Fruit fly (Drosophila melanogaster): Measurements from ENCODE around the gene Cpr67Fb.

dm6 chr3L:10853618-10854017, 40.4 kb upstream of the Cpr67Fb start:
- no peak for TF ChIP-seq Sox15 (GFP tag; optimal IDR thresholded peaks at IDR 0.05)
- TF ChIP-seq lz (GFP tag; optimal IDR thresholded peaks at IDR 0.05), result no peak
- TF ChIP-seq Eip75B (GFP tag; optimal IDR thresholded peaks at IDR 0.05), result no peak
- no peak for TF ChIP-seq CG7368 (GFP tag; optimal IDR thresholded peaks at IDR 0.05)
- TF ChIP-seq achi (GFP tag; optimal IDR thresholded peaks at IDR 0.05), result no peak

Data from whole organism, prepupa.